Worm (Caenorhabditis elegans): ENCODE data around the gene T01D1.4.

DNA sequence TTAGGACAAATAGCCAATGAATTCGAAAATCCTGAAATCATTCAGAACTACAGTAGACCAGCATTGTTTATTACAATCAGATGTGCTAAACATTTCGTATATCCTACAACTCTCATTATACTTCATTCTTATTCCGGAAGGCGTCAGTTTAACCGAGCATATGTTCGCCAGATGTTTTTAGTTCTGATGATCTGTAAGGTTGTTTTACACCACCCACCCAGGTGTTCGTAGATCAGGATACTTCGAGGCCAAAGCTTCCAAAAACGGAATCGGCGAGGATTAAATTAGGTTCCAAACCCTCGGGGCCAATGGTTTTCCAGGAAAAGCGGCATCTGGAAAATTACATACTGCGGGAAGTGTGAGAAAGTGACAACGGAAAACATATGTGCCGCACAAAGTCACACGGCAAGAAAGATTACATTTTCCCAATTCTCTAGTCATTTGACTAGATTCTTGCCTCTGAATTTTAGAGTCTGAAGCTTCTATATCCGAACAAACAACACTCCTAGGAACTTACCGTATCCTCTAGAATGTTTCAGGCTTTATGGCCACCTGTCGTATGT is 18.3 kb downstream of the T01D1.4 start:
- TF ChIP-seq him-1 (tag; optimal IDR thresholded peaks at IDR 0.05) (no peak), W03F9.2 (tag; optimal IDR thresholded peaks at IDR 0.05) (no peak), dao-5 (tag; optimal IDR thresholded peaks at IDR 0.05) (no peak)
